Fruit fly (Drosophila melanogaster) whole organism, larva: ENCODE data around the gene dmrt99B.

Experiments
- noc ChIP-seq: fragments of 200-800 bp; sonication (Bioruptor generic); optimal IDR thresholded peaks from 3 replicates; lab custom pipeline; 2019; ENCODE audit warnings: missing biosample characterization, mild to moderate bottlenecking, missing genetic modification characterization, moderate library complexity

dmrt99B gene

dm6 chr3R:29695744-29696143 is 3.4 kb downstream of the dmrt99B start:
- TF ChIP-seq noc (tag; lab: Kevin White, UChicago): no peak

dm6 chr3R:29696359-29696758 is 4.0 kb downstream of the dmrt99B start:
- TF ChIP-seq noc (tag; lab: Kevin White, UChicago): no peak

dm6 chr3R:29697841-29698240 is 5.5 kb downstream of the dmrt99B start:
- TF ChIP-seq noc (tag; lab: Kevin White, UChicago): no peak

dm6 chr3R:29699220-29699619 is 6.8 kb downstream of the dmrt99B start:
- TF ChIP-seq noc (tag; lab: Kevin White, UChicago): no peak

dm6 chr3R:29701739-29702138 is 9.3 kb downstream of the dmrt99B start:
- no peak for TF ChIP-seq noc (tag; lab: Kevin White, UChicago)

dm6 chr3R:29704557-29704956 is 12.2 kb downstream of the dmrt99B start:
- no peak for TF ChIP-seq noc (tag; lab: Kevin White, UChicago)

- TF ChIP-seq noc (tag; lab: Kevin White, UChicago): no peak
These were observed 13.5 kb downstream of the dmrt99B start for dm6 chr3R:29705789-29706303.

- TF ChIP-seq noc (tag; lab: Kevin White, UChicago): no peak
These were observed 14.9 kb downstream of the dmrt99B start for dm6 chr3R:29707258-29707657.

dm6 chr3R:29708322-29708721 is 15.9 kb downstream of the dmrt99B start:
- TF ChIP-seq noc (tag; lab: Kevin White, UChicago): no peak

- no peak for TF ChIP-seq noc (tag; lab: Kevin White, UChicago)
These were observed 19.0 kb downstream of the dmrt99B start for dm6 chr3R:29711434-29711833.

- no peak for TF ChIP-seq noc (tag; lab: Kevin White, UChicago)
These were observed 21.9 kb downstream of the dmrt99B start, which contains the start of gene Obp99d for dm6 chr3R:29714314-29714713. Obp99d (plus strand) TSS chr3R:29714505.

- TF ChIP-seq noc (tag; lab: Kevin White, UChicago): no peak
These were observed 22.9 kb downstream of the dmrt99B start, which contains the start of gene Dup99B for dm6 chr3R:29715277-29715676. Dup99B (minus strand) TSS chr3R:29715377.

- no peak for TF ChIP-seq noc (tag; lab: Kevin White, UChicago)
These were observed 23.8 kb downstream of the dmrt99B start for dm6 chr3R:29716043-29716781.

dm6 chr3R:29716782-29717317 is 24.5 kb downstream of the dmrt99B start, which contains the start of gene Obp99b:
Obp99b (minus strand) TSS chr3R:29716896.
- TF ChIP-seq noc (tag; lab: Kevin White, UChicago): no peak

dm6 chr3R:29717519-29717918 is 25.1 kb downstream of the dmrt99B start:
- no peak for TF ChIP-seq noc (tag; lab: Kevin White, UChicago)

- no peak for TF ChIP-seq noc (tag; lab: Kevin White, UChicago)
These were observed 26.0 kb downstream of the dmrt99B start, which contains the start of gene CG15506 for dm6 chr3R:29718363-29718762. CG15506 (plus strand) TSS chr3R:29718663.

dm6 chr3R:29722238-29722637 is 29.8 kb downstream of the dmrt99B start, which contains the start of gene CG34296:
CG34296 (plus strand) TSS chr3R:29722538.
- TF ChIP-seq noc (tag; lab: Kevin White, UChicago): no peak
